Fruit fly (Drosophila melanogaster): Measurements from ENCODE around the gene CG6686.

dm6 chr2L:11976955-11977354, 10.9 kb downstream of the CG6686 start:
- TF ChIP-seq fd59A (GFP tag; optimal IDR thresholded peaks at IDR 0.05) (no peak), achi (GFP tag; optimal IDR thresholded peaks at IDR 0.05) (no peak), Hr39 (GFP tag; optimal IDR thresholded peaks at IDR 0.05) (no peak), Gug (GFP tag; IDR thresholded peaks at IDR 0.05) (no peak), Sox102F (GFP tag; optimal IDR thresholded peaks at IDR 0.05) (no peak), Ets96B (tag; optimal IDR thresholded peaks at IDR 0.05) (no peak), Sox14 (GFP tag; optimal IDR thresholded peaks at IDR 0.05) (no peak), Lpt (GFP tag; optimal IDR thresholded peaks at IDR 0.05) (no peak), CG4318 (GFP tag; optimal IDR thresholded peaks at IDR 0.05) (no peak), salr (GFP tag; optimal IDR thresholded peaks at IDR 0.05) (no peak)

Measured in whole organism, prepupa.